Fruit fly (Drosophila melanogaster) whole organism, embryonic: ENCODE results near the gene CG31817.

Experiments
- Asciz ChIP-seq: fragments of 200-800 bp; sonication (Bioruptor generic); optimal IDR thresholded peaks from 2 replicates; lab custom pipeline; 2017; ENCODE audit warnings: missing biosample characterization, mild to moderate bottlenecking, missing genetic modification characterization, missing genetic modification reagents
- Atf6 ChIP-seq: fragments of 200-800 bp; sonication (Bioruptor generic); IDR thresholded peaks from 2 replicates; pipeline ENCODE4 v1.3.6; 2022; ENCODE audit warnings: missing biosample characterization, missing genetic modification characterization
- CG1024 ChIP-seq: fragments of 200-800 bp; sonication (Bioruptor generic); IDR thresholded peaks from 2 replicates; pipeline ENCODE4 v1.3.6; 2022; ENCODE audit warnings: missing biosample characterization, missing genetic modification characterization
- CG11696 ChIP-seq: fragments of 200-800 bp; sonication (Bioruptor generic); IDR thresholded peaks from 2 replicates; pipeline ENCODE4 v1.3.6; 2022; ENCODE audit warnings: missing biosample characterization, missing genetic modification characterization
- CG12659 ChIP-seq: fragments of 200-800 bp; sonication (Bioruptor generic); optimal IDR thresholded peaks from 3 replicates; lab custom pipeline; 2017; ENCODE audit warnings: mild to moderate bottlenecking, missing biosample characterization, missing genetic modification reagents, missing genetic modification characterization
- CG13287 ChIP-seq: fragments of 200-800 bp; sonication (Bioruptor generic); IDR thresholded peaks from 2 replicates; pipeline ENCODE4 v1.3.6; 2022; ENCODE audit warnings: missing biosample characterization, missing genetic modification characterization; ENCODE audit not compliant: partially characterized antibody
- CG13296 ChIP-seq: fragments of 200-800 bp; sonication (Bioruptor generic); optimal IDR thresholded peaks from 3 replicates; lab custom pipeline; 2018; ENCODE audit warnings: missing biosample characterization, mild to moderate bottlenecking, missing genetic modification characterization
- CG13894 ChIP-seq: fragments of 200-800 bp; sonication (Bioruptor generic); optimal IDR thresholded peaks from 3 replicates; lab custom pipeline; 2018; ENCODE audit warnings: missing biosample characterization, mild to moderate bottlenecking, missing genetic modification characterization, moderate library complexity
- CG16779 ChIP-seq: fragments of 200-800 bp; sonication (Bioruptor generic); IDR thresholded peaks from 2 replicates; pipeline ENCODE4 v1.3.6; 2022; ENCODE audit warnings: missing biosample characterization, missing genetic modification characterization
- CG17385 ChIP-seq: fragments of 200-800 bp; sonication (Bioruptor generic); optimal IDR thresholded peaks from 3 replicates; lab custom pipeline; 2018; ENCODE audit warnings: missing biosample characterization, mild to moderate bottlenecking, missing genetic modification characterization
- CG17802 ChIP-seq: fragments of 200-800 bp; sonication (Bioruptor generic); optimal IDR thresholded peaks from 2 replicates; lab custom pipeline; 2018; ENCODE audit warnings: missing biosample characterization, mild to moderate bottlenecking, missing genetic modification characterization, moderate library complexity
- CG30020 ChIP-seq: fragments of 200-800 bp; optimal IDR thresholded peaks from 2 replicates; lab custom pipeline; 2019; ENCODE audit warnings: missing biosample characterization, mild to moderate bottlenecking, missing genetic modification characterization, moderate library complexity
- CG32532 ChIP-seq: fragments of 200-800 bp; sonication (Bioruptor generic); IDR thresholded peaks from 2 replicates; pipeline ENCODE4 v1.3.6; 2022; ENCODE audit warnings: missing biosample characterization, missing genetic modification characterization
- CG6683 ChIP-seq: fragments of 200-800 bp; sonication (Bioruptor generic); optimal IDR thresholded peaks from 2 replicates; lab custom pipeline; 2017; ENCODE audit warnings: missing biosample characterization, mild to moderate bottlenecking, missing genetic modification characterization, missing genetic modification reagents
- CG6813 ChIP-seq: fragments of 200-800 bp; sonication (Bioruptor generic); optimal IDR thresholded peaks from 2 replicates; lab custom pipeline; 2017; ENCODE audit warnings: missing biosample characterization, missing genetic modification characterization, mild to moderate bottlenecking, moderate library complexity, missing genetic modification reagents
- CG7786 ChIP-seq: fragments of 200-800 bp; sonication (Bioruptor generic); optimal IDR thresholded peaks from 2 replicates; lab custom pipeline; 2016; ENCODE audit warnings: missing biosample characterization, missing genetic modification characterization
- CG8281 ChIP-seq: fragments of 200-800 bp; sonication (Bioruptor generic); optimal IDR thresholded peaks from 2 replicates; lab custom pipeline; 2018; ENCODE audit warnings: missing biosample characterization, mild to moderate bottlenecking, missing genetic modification characterization, moderate library complexity
- CG8944 ChIP-seq: fragments of 200-800 bp; sonication (Bioruptor generic); optimal IDR thresholded peaks from 3 replicates; lab custom pipeline; 2016; ENCODE audit warnings: missing biosample characterization, missing genetic modification characterization
- CrebB ChIP-seq: fragments of 200-800 bp; sonication (Bioruptor generic); optimal IDR thresholded peaks from 3 replicates; lab custom pipeline; 2018; ENCODE audit warnings: missing biosample characterization, mild to moderate bottlenecking, missing genetic modification characterization
- Deaf1 ChIP-seq: fragments of 200-800 bp; optimal IDR thresholded peaks from 3 replicates; lab custom pipeline; 2019; ENCODE audit warnings: missing biosample characterization, mild to moderate bottlenecking, missing genetic modification characterization, moderate library complexity
- Dip2 ChIP-seq: fragments of 200-800 bp; sonication (Bioruptor generic); IDR thresholded peaks from 2 replicates; pipeline ENCODE4 v1.3.6; 2022; ENCODE audit warnings: missing biosample characterization, missing genetic modification characterization
- Drgx ChIP-seq: fragments of 200-800 bp; sonication (Bioruptor generic); IDR thresholded peaks from 2 replicates; pipeline ENCODE4 v1.3.6; 2022; ENCODE audit warnings: missing biosample characterization, missing genetic modification characterization
- E2f1 ChIP-seq: fragments of 200-800 bp; sonication (Bioruptor generic); IDR thresholded peaks from 2 replicates; pipeline ENCODE4 v1.3.6; 2022; ENCODE audit warnings: missing biosample characterization, missing genetic modification characterization
- E2f2 ChIP-seq: fragments of 200-800 bp; sonication (Bioruptor generic); IDR thresholded peaks from 2 replicates; pipeline ENCODE4 v1.3.6; 2022; ENCODE audit warnings: missing biosample characterization, missing genetic modification characterization
- Fer1 ChIP-seq: fragments of 200-800 bp; sonication (Bioruptor generic); optimal IDR thresholded peaks from 2 replicates; lab custom pipeline; 2017; ENCODE audit warnings: missing biosample characterization, mild to moderate bottlenecking, missing genetic modification characterization
- Med ChIP-seq: fragments of 200-800 bp; sonication (Bioruptor generic); peaks from one replicate; lab custom pipeline; 2016; ENCODE audit warnings: missing biosample characterization, missing genetic modification characterization, mild to moderate bottlenecking, inconsistent platforms, moderate library complexity
- Mrtf ChIP-seq: fragments of 200-800 bp; sonication (Bioruptor generic); IDR thresholded peaks from 3 replicates; pipeline ENCODE4 v1.3.6; 2022; ENCODE audit warnings: missing biosample characterization, missing genetic modification characterization
- Myb ChIP-seq: fragments of 200-800 bp; sonication (Bioruptor generic); optimal IDR thresholded peaks from 2 replicates; lab custom pipeline; 2016; ENCODE audit warnings: missing biosample characterization, missing genetic modification characterization
- Nf-YB ChIP-seq: fragments of 200-800 bp; sonication (Bioruptor generic); optimal IDR thresholded peaks from 3 replicates; lab custom pipeline; 2019; ENCODE audit warnings: missing biosample characterization, mild to moderate bottlenecking, missing genetic modification characterization, moderate library complexity
- Xrp1 ChIP-seq: fragments of 200-800 bp; sonication (Bioruptor generic); IDR thresholded peaks from 2 replicates; pipeline ENCODE4 v1.3.6; 2022; ENCODE audit warnings: missing biosample characterization, missing genetic modification characterization
- btn ChIP-seq: fragments of 200-800 bp; sonication (Bioruptor generic); optimal IDR thresholded peaks from 2 replicates; lab custom pipeline; 2016; ENCODE audit warnings: missing biosample characterization, missing genetic modification characterization
- fd3F ChIP-seq: fragments of 200-800 bp; sonication (Bioruptor generic); optimal IDR thresholded peaks from 2 replicates; lab custom pipeline; 2018; ENCODE audit warnings: missing biosample characterization, mild to moderate bottlenecking, missing genetic modification characterization, moderate library complexity
- fd64A ChIP-seq: fragments of 200-800 bp; sonication (Bioruptor generic); optimal IDR thresholded peaks from 3 replicates; lab custom pipeline; 2018; ENCODE audit warnings: missing biosample characterization, mild to moderate bottlenecking, missing genetic modification characterization
- fd96Cb ChIP-seq: fragments of 200-800 bp; sonication (Bioruptor generic); optimal IDR thresholded peaks from 2 replicates; lab custom pipeline; 2018; ENCODE audit warnings: missing biosample characterization, mild to moderate bottlenecking, missing genetic modification characterization, moderate library complexity
- grn ChIP-seq: fragments of 200-800 bp; sonication (Bioruptor generic); optimal IDR thresholded peaks from 3 replicates; lab custom pipeline; 2017; ENCODE audit warnings: missing biosample characterization, missing genetic modification characterization
- gsb-n ChIP-seq: fragments of 200-800 bp; sonication (Bioruptor generic); optimal IDR thresholded peaks from 3 replicates; lab custom pipeline; 2018; ENCODE audit warnings: missing biosample characterization, mild to moderate bottlenecking, missing genetic modification characterization
- mld ChIP-seq: fragments of 200-800 bp; sonication (Bioruptor generic); IDR thresholded peaks from 3 replicates; pipeline ENCODE4 v1.3.6; 2022; ENCODE audit warnings: missing biosample characterization, missing genetic modification characterization; ENCODE audit not compliant: partially characterized antibody
- nmo ChIP-seq: fragments of 200-800 bp; sonication (Bioruptor generic); optimal IDR thresholded peaks from 2 replicates; lab custom pipeline; 2018; ENCODE audit warnings: missing biosample characterization, mild to moderate bottlenecking, missing genetic modification characterization, moderate library complexity
- phol ChIP-seq: fragments of 200-800 bp; sonication (Bioruptor generic); optimal IDR thresholded peaks from 3 replicates; lab custom pipeline; 2018; ENCODE audit warnings: missing biosample characterization, mild to moderate bottlenecking, missing genetic modification characterization, moderate library complexity
- pita ChIP-seq: fragments of 200-800 bp; sonication (Bioruptor generic); optimal IDR thresholded peaks from 2 replicates; lab custom pipeline; 2017; ENCODE audit warnings: missing biosample characterization, mild to moderate bottlenecking, missing genetic modification characterization
- pros ChIP-seq: fragments of 200-800 bp; sonication (Bioruptor generic); optimal IDR thresholded peaks from 3 replicates; lab custom pipeline; 2019; ENCODE audit warnings: missing biosample characterization, mild to moderate bottlenecking, missing genetic modification characterization, moderate library complexity
- sc ChIP-seq, 3 experiments: fragments of >200 bp in 2 of 3; fragments of 200-800 bp in 1 of 3; sonication (Bioruptor generic) in 1 of 3; optimal IDR thresholded peaks; 2 replicates in 2 of 3; 3 replicates in 1 of 3; lab custom pipeline; 2017; ENCODE audit warnings: mild to moderate bottlenecking in 1 of 3, missing biosample characterization in 1 of 3, missing genetic modification characterization in 1 of 3, missing genetic modification reagents in 1 of 3
- shn ChIP-seq: fragments of 200-800 bp; sonication (Bioruptor generic); optimal IDR thresholded peaks from 3 replicates; lab custom pipeline; 2016; ENCODE audit warnings: missing biosample characterization, missing genetic modification characterization
- sr ChIP-seq: fragments of 200-800 bp; sonication (Bioruptor generic); IDR thresholded peaks from 3 replicates; pipeline ENCODE4 v1.3.6; 2022; ENCODE audit warnings: missing biosample characterization, missing genetic modification characterization
- tin ChIP-seq: fragments of 200-800 bp; sonication (Bioruptor generic); optimal IDR thresholded peaks from 3 replicates; lab custom pipeline; 2016; ENCODE audit warnings: missing biosample characterization, missing genetic modification characterization
- tna ChIP-seq: fragments of 200-800 bp; sonication (Bioruptor generic); IDR thresholded peaks from 2 replicates; pipeline ENCODE4 v1.3.6; 2022; ENCODE audit warnings: missing biosample characterization, missing genetic modification characterization; ENCODE audit not compliant: partially characterized antibody
- toy ChIP-seq: fragments of 200-800 bp; sonication (Bioruptor generic); IDR thresholded peaks from 2 replicates; pipeline ENCODE4 v1.3.6; 2022; ENCODE audit warnings: missing biosample characterization, missing genetic modification characterization
- zen ChIP-seq: fragments of 200-800 bp; sonication (Bioruptor generic); optimal IDR thresholded peaks from 3 replicates; lab custom pipeline; 2018; ENCODE audit warnings: missing biosample characterization, mild to moderate bottlenecking, missing genetic modification characterization, moderate library complexity

The CG31817 gene

dm6 chr2L:16285692-16286359 lies 51.9 kb downstream of the CG31817 start (continued):
- TF ChIP-seq CG13287 (GFP tag; lab: Robert Waterston, UW), result no peak
- peak; percentile 79 for TF ChIP-seq CG17385 (GFP tag; lab: Kevin White, UChicago)
- peak; percentile 57 for TF ChIP-seq CG13296 (GFP tag; lab: Kevin White, UChicago)
- TF ChIP-seq shn (GFP tag; lab: Kevin White, UChicago), result peak; percentile 82
- peak; percentile 90 for TF ChIP-seq nmo
- TF ChIP-seq tna (GFP tag; lab: Robert Waterston, UW), result no peak
- no peak for TF ChIP-seq E2f2 (GFP tag; lab: Robert Waterston, UW)
- peak; percentile 93 for TF ChIP-seq CG7786 (GFP tag; lab: Kevin White, UChicago)
- no peak for TF ChIP-seq toy (GFP tag; lab: Robert Waterston, UW)
- TF ChIP-seq gsb-n (tag; lab: Kevin White, UChicago), result peak; percentile 80
- peak; percentile 53 for TF ChIP-seq grn (GFP tag; lab: Kevin White, UChicago)
- peak; percentile 68 for TF ChIP-seq Myb (GFP tag; lab: Kevin White, UChicago)
- peak; percentile 68 for TF ChIP-seq btn (GFP tag; lab: Kevin White, UChicago)
- TF ChIP-seq Nf-YB (GFP tag; lab: Kevin White, UChicago), result peak; percentile 63
- TF ChIP-seq CG6813 (GFP tag; lab: Kevin White, UChicago), result peak; percentile 80
- TF ChIP-seq CG8281, result peak; percentile 74
- TF ChIP-seq CG12659 (GFP tag; lab: Kevin White, UChicago), result peak; percentile 70
- TF ChIP-seq Fer1 (GFP tag; lab: Kevin White, UChicago), result peak; percentile 79
- TF ChIP-seq pros (GFP tag; lab: Kevin White, UChicago), result no peak
- TF ChIP-seq CG30020 (tag; lab: Kevin White, UChicago), result no peak
- TF ChIP-seq fd96Cb (tag; lab: Kevin White, UChicago), result peak; percentile 94
- TF ChIP-seq sr, result no peak
- TF ChIP-seq Med (GFP tag; lab: Kevin White, UChicago), result peak; percentile 98
- TF ChIP-seq fd3F (GFP tag; lab: Kevin White, UChicago), result peak; percentile 86
- peak; percentile 62 for TF ChIP-seq fd64A (GFP tag; lab: Kevin White, UChicago)
- TF ChIP-seq CrebB (tag; lab: Kevin White, UChicago), result peak; percentile 73
- TF ChIP-seq Mrtf (GFP tag; lab: Robert Waterston, UW), result no peak
- peak; percentile 33 for TF ChIP-seq CG6683 (GFP tag; lab: Kevin White, UChicago)
- peak; percentile 76 for TF ChIP-seq CG17802 (tag; lab: Kevin White, UChicago)
- TF ChIP-seq CG11696, result no peak
- peak; percentile 87 for TF ChIP-seq Asciz (GFP tag; lab: Kevin White, UChicago)
- TF ChIP-seq E2f1 (GFP tag; lab: Robert Waterston, UW), result no peak
- TF ChIP-seq mld (GFP tag; lab: Robert Waterston, UW), result no peak
- TF ChIP-seq CG8944 (GFP tag; lab: Kevin White, UChicago), result peak; percentile 84
- no peak for TF ChIP-seq Dip2 (GFP tag; lab: Robert Waterston, UW)
- peak; percentile 92 for TF ChIP-seq phol (tag; lab: Kevin White, UChicago)
- TF ChIP-seq sc (optimal IDR thresholded peaks at IDR 0.05; lab: Kevin White, UChicago), result no peak
- TF ChIP-seq sc (GFP tag; optimal IDR thresholded peaks at IDR 0.05; lab: Kevin White, UChicago), result peak; percentile 66
- TF ChIP-seq Drgx (GFP tag; lab: Robert Waterston, UW), result no peak
- no peak for TF ChIP-seq pita
- TF ChIP-seq CG16779, result no peak
- no peak for TF ChIP-seq Atf6 (GFP tag; lab: Robert Waterston, UW)
- no peak for TF ChIP-seq CG1024 (GFP tag; lab: Robert Waterston, UW)
- TF ChIP-seq zen (tag; lab: Kevin White, UChicago), result peak; percentile 88
- peak; percentile 76 for TF ChIP-seq CG13894
- TF ChIP-seq Deaf1 (tag; lab: Kevin White, UChicago), result peak; percentile 54
- no peak for TF ChIP-seq CG32532
- peak; percentile 77 for TF ChIP-seq tin (GFP tag; lab: Kevin White, UChicago)
- TF ChIP-seq Xrp1 (GFP tag; lab: Robert Waterston, UW), result no peak
